Fruit fly (Drosophila melanogaster) S2 (cell line): Measurements from ENCODE around the gene CG3939.

Experiments
- CG8478 ChIP-seq: fragments of >200 bp; optimal IDR thresholded peaks from 2 replicates; lab custom pipeline; 2018
- CTCF ChIP-seq, 2 experiments: fragments of >200 bp; optimal IDR thresholded peaks; 2 replicates each; lab custom pipeline; 2018

dm6 chrX:3161542-3162377 is 13.1 kb upstream of the CG3939 start:
- no peak for TF ChIP-seq CG8478 (lab: Kevin White, UChicago)
- no peak for TF ChIP-seq CTCF (optimal IDR thresholded peaks at IDR 0.05; lab: Kevin White, UChicago)
